Worm (Caenorhabditis elegans) whole organism, midembryonic: Measurements from ENCODE around the gene tni-3.

ENCODE experiments used
- flt-1 ChIP-seq: fragments of 200-800 bp; sonication (Bioruptor generic); IDR thresholded peaks from 2 replicates; pipeline ENCODE4 v1.3.6; 2022; ENCODE audit warnings: missing genetic modification characterization, missing compliant biosample characterization
- med-1 ChIP-seq: sonication (generic microtip); optimal IDR thresholded peaks from 2 replicates; lab custom pipeline; 2017; ENCODE audit warnings: missing genetic modification characterization, mild to moderate bottlenecking, missing compliant biosample characterization, antibody characterized with exemption, missing genetic modification reagents; ENCODE audit not compliant: insufficient read depth

DNA sequence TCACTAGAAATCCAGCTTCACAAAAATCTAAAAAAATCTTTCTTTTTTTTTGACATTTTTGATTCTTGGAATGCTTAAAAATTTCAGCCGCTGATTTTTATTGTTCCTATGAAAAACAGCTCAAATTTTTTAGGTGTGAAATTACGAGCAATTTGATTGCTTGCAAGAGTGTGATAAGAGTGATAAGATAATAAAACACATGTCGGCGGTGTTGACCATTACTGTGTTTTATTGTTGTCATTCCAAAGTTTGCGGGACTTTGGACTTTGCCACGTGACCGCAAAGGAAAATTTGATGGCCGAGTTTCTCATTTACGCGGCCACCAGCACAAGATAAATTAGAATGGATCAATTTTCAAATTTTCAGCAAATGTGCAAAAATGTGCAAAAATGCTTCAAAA lies 18.2 kb downstream of the tni-3 start:
- TF ChIP-seq flt-1 (no peak), med-1 (GFP tag; lab: Kevin White, UChicago) (no peak)
